Worm (Caenorhabditis elegans) whole organism, young adult: ENCODE measurements around the gene W08G11.5.

Source experiments
- F37B4.10 ChIP-seq: fragments of 200-800 bp; sonication (Bioruptor generic); IDR thresholded peaks from 2 replicates; pipeline ENCODE4 v1.3.6; 2022; ENCODE audit warnings: missing genetic modification characterization, missing compliant biosample characterization
- F39B2.1 ChIP-seq: fragments of 200-800 bp; sonication (Bioruptor generic); IDR thresholded peaks from 2 replicates; pipeline ENCODE4 v1.3.6; 2022; ENCODE audit warnings: missing genetic modification reagents, missing genetic modification characterization, missing compliant biosample characterization
- F49E8.2 ChIP-seq: sonication (generic microtip); optimal IDR thresholded peaks from 3 replicates; lab custom pipeline; 2017; ENCODE audit warnings: missing genetic modification characterization, mild to moderate bottlenecking, missing compliant biosample characterization, antibody characterized with exemption, moderate library complexity; ENCODE audit not compliant: insufficient read depth
- T26A5.8 ChIP-seq: sonication (generic microtip); optimal IDR thresholded peaks from 2 replicates; lab custom pipeline; 2016; ENCODE audit warnings: missing genetic modification characterization, missing compliant biosample characterization
- Y53G8AR.9 ChIP-seq: fragments of 200-800 bp; sonication (Bioruptor generic); conservative IDR thresholded peaks from 2 replicates; pipeline ENCODE4 v1.3.6; 2022; ENCODE audit warnings: missing genetic modification reagents, missing genetic modification characterization, missing compliant biosample characterization
- Y56A3A.18 ChIP-seq: fragments of 200-800 bp; sonication (Bioruptor generic); IDR thresholded peaks from 2 replicates; pipeline ENCODE4 v1.3.6; 2022; ENCODE audit warnings: missing genetic modification reagents, missing genetic modification characterization, missing compliant biosample characterization
- ZK185.1 ChIP-seq: sonication (generic microtip); optimal IDR thresholded peaks from 2 replicates; lab custom pipeline; 2016; ENCODE audit warnings: mild to moderate bottlenecking, missing genetic modification characterization, missing compliant biosample characterization; ENCODE audit not compliant: poor library complexity, severe bottlenecking
- akir-1 ChIP-seq: fragments of 200-800 bp; sonication (Bioruptor generic); optimal IDR thresholded peaks from 2 replicates; lab custom pipeline; 2018; ENCODE audit warnings: mild to moderate bottlenecking, missing genetic modification characterization, moderate library complexity, missing compliant biosample characterization
- aptf-3 ChIP-seq: fragments of 200-800 bp; sonication (Bioruptor generic); IDR thresholded peaks from 2 replicates; pipeline ENCODE4 v1.3.6; 2022; ENCODE audit warnings: missing genetic modification characterization, missing compliant biosample characterization
- atf-7 ChIP-seq: sonication (generic microtip); optimal IDR thresholded peaks from 2 replicates; lab custom pipeline; 2017; ENCODE audit warnings: mild to moderate bottlenecking, missing genetic modification characterization, missing compliant biosample characterization
- attf-5 ChIP-seq: fragments of 200-800 bp; sonication (Bioruptor generic); optimal IDR thresholded peaks from 2 replicates; lab custom pipeline; 2018; ENCODE audit warnings: mild to moderate bottlenecking, missing genetic modification characterization, missing compliant biosample characterization
- cebp-2 ChIP-seq: fragments of 200-800 bp; sonication (Bioruptor generic); IDR thresholded peaks from 2 replicates; pipeline ENCODE4 v1.3.6; 2022; ENCODE audit warnings: missing genetic modification characterization, missing compliant biosample characterization
- ceh-58 ChIP-seq: fragments of 200-800 bp; sonication (Bioruptor generic); IDR thresholded peaks from 2 replicates; pipeline ENCODE4 v1.3.6; 2022; ENCODE audit warnings: missing genetic modification characterization, missing compliant biosample characterization
- ceh-79 ChIP-seq: sonication (generic microtip); optimal IDR thresholded peaks from 2 replicates; lab custom pipeline; 2017; ENCODE audit warnings: mild to moderate bottlenecking, missing genetic modification characterization, missing compliant biosample characterization
- ceh-91 ChIP-seq: fragments of 200-800 bp; sonication (Bioruptor generic); IDR thresholded peaks from 2 replicates; pipeline ENCODE4 v1.3.6; 2022; ENCODE audit warnings: missing genetic modification reagents, missing genetic modification characterization, missing compliant biosample characterization
- dox-1 ChIP-seq: fragments of 200-800 bp; sonication (Bioruptor generic); IDR thresholded peaks from 2 replicates; pipeline ENCODE4 v1.3.6; 2022; ENCODE audit warnings: missing genetic modification reagents, missing genetic modification characterization, missing compliant biosample characterization
- egl-44 ChIP-seq: fragments of 200-800 bp; sonication (Bioruptor generic); IDR thresholded peaks from 2 replicates; pipeline ENCODE4 v1.3.6; 2022; ENCODE audit warnings: missing genetic modification reagents, missing genetic modification characterization, missing compliant biosample characterization
- egrh-3 ChIP-seq: fragments of 200-800 bp; sonication (Bioruptor generic); IDR thresholded peaks from 2 replicates; pipeline ENCODE4 v1.3.6; 2022; ENCODE audit warnings: missing genetic modification reagents, missing genetic modification characterization, missing compliant biosample characterization
- gei-17 ChIP-seq: fragments of 200-800 bp; sonication (Bioruptor generic); optimal IDR thresholded peaks from 2 replicates; lab custom pipeline; 2018; ENCODE audit warnings: mild to moderate bottlenecking, missing genetic modification characterization, missing compliant biosample characterization
- him-1 ChIP-seq: sonication (generic microtip); optimal IDR thresholded peaks from 2 replicates; lab custom pipeline; 2016; ENCODE audit warnings: missing genotype, missing genetic modification reagents, missing genetic modification characterization, missing compliant biosample characterization
- hlh-12 ChIP-seq: sonication (generic microtip); optimal IDR thresholded peaks from 2 replicates; lab custom pipeline; 2016; ENCODE audit warnings: missing genetic modification characterization, missing compliant biosample characterization
- hlh-26 ChIP-seq: fragments of 200-800 bp; sonication (Bioruptor generic); conservative IDR thresholded peaks from 2 replicates; pipeline ENCODE4 v1.3.6; 2022; ENCODE audit warnings: missing genetic modification reagents, missing genetic modification characterization, missing compliant biosample characterization
- hsf-1 ChIP-seq: fragments of 200-800 bp; sonication (Bioruptor generic); IDR thresholded peaks from 2 replicates; pipeline ENCODE4 v1.3.6; 2022; ENCODE audit warnings: missing genetic modification reagents, missing genetic modification characterization, missing compliant biosample characterization
- let-526 ChIP-seq: fragments of 200-800 bp; sonication (Bioruptor generic); IDR thresholded peaks from 2 replicates; pipeline ENCODE4 v1.3.6; 2022; ENCODE audit warnings: missing genetic modification reagents, missing genetic modification characterization, missing compliant biosample characterization
- madf-10 ChIP-seq: sonication (generic microtip); optimal IDR thresholded peaks from 2 replicates; lab custom pipeline; 2016; ENCODE audit warnings: mild to moderate bottlenecking, missing genetic modification characterization, missing compliant biosample characterization
- nfyb-1 ChIP-seq: fragments of 200-800 bp; sonication (Bioruptor generic); IDR thresholded peaks from 2 replicates; pipeline ENCODE4 v1.3.6; 2022; ENCODE audit warnings: missing genetic modification reagents, missing genetic modification characterization, missing compliant biosample characterization
- nhr-179 ChIP-seq: sonication (generic microtip); optimal IDR thresholded peaks from 2 replicates; lab custom pipeline; 2016; ENCODE audit warnings: mild to moderate bottlenecking, missing genetic modification characterization, missing compliant biosample characterization
- nhr-27 ChIP-seq: fragments of 200-800 bp; sonication (Bioruptor generic); optimal IDR thresholded peaks from 2 replicates; lab custom pipeline; 2018; ENCODE audit warnings: mild to moderate bottlenecking, missing genetic modification characterization, moderate library complexity, missing compliant biosample characterization
- pha-4 ChIP-seq: fragments of 150-350 bp; sonication (generic microtip); optimal IDR thresholded peaks from 2 replicates; lab custom pipeline; 2014; ENCODE audit warnings: missing biosample characterization, missing genetic modification reagents, missing genetic modification characterization
- snpc-4 ChIP-seq, 5 experiments: fragments of 150-350 bp in 1 of 5; sonication (generic microtip) in 4 of 5; optimal IDR thresholded peaks; 2 replicates each; lab custom pipeline; 2014 to 2018; ENCODE audit warnings: missing genetic modification characterization in 5 of 5, missing biosample characterization in 3 of 5, antibody characterized with exemption in 2 of 5, mild to moderate bottlenecking in 2 of 5, missing compliant biosample characterization in 2 of 5, missing genotype in 2 of 5, moderate library complexity in 2 of 5, missing genetic modification reagents in 1 of 5
- sptf-2 ChIP-seq: fragments of 200-800 bp; sonication (Bioruptor generic); optimal IDR thresholded peaks from 2 replicates; lab custom pipeline; 2018; ENCODE audit warnings: mild to moderate bottlenecking, missing genetic modification characterization, missing compliant biosample characterization
- tbp1 ChIP-seq: fragments of 200-800 bp; sonication (Bioruptor generic); optimal IDR thresholded peaks from 2 replicates; lab custom pipeline; 2018; ENCODE audit warnings: mild to moderate bottlenecking, missing genetic modification characterization, missing compliant biosample characterization
- tbx-9 ChIP-seq: sonication (generic microtip); optimal IDR thresholded peaks from 2 replicates; lab custom pipeline; 2016; ENCODE audit warnings: borderline replicate concordance, missing genetic modification characterization, inconsistent platforms, missing compliant biosample characterization
- tlf-1 ChIP-seq: fragments of 200-800 bp; sonication (Bioruptor generic); optimal IDR thresholded peaks from 2 replicates; lab custom pipeline; 2018; ENCODE audit warnings: mild to moderate bottlenecking, missing genetic modification characterization, missing compliant biosample characterization
- unc-130 ChIP-seq: sonication (generic microtip); optimal IDR thresholded peaks from 2 replicates; lab custom pipeline; 2016; ENCODE audit warnings: missing genetic modification reagents, missing genetic modification characterization, missing compliant biosample characterization
- zfh-2 ChIP-seq: fragments of 200-800 bp; sonication (Bioruptor generic); conservative IDR thresholded peaks from 2 replicates; pipeline ENCODE4 v1.3.6; 2022; ENCODE audit warnings: missing genetic modification reagents, missing genetic modification characterization, missing compliant biosample characterization
- ztf-28 ChIP-seq: fragments of 200-800 bp; sonication (Bioruptor generic); IDR thresholded peaks from 2 replicates; pipeline ENCODE4 v1.3.6; 2022; ENCODE audit warnings: missing genetic modification reagents, missing genetic modification characterization, missing compliant biosample characterization

The W08G11.5 gene

ce11 chrV:16307253-16307652, 39.1 kb downstream of the W08G11.5 start, which contains the start of gene srxa-7:
Gene srxa-7, plus strand, starts transcription at chrV:16307553.
- no peak for TF ChIP-seq ZK185.1 (tag; lab: Kevin White, UChicago)
- no peak for TF ChIP-seq Y56A3A.18
- no peak for TF ChIP-seq Y53G8AR.9
- no peak for TF ChIP-seq egl-44
- TF ChIP-seq F39B2.1 (GFP tag; lab: Robert Waterston, UW): no peak
- no peak for TF ChIP-seq atf-7 (tag; lab: Kevin White, UChicago)
- no peak for TF ChIP-seq egrh-3
- no peak for TF ChIP-seq gei-17 (GFP tag; lab: Kevin White, UChicago)
- no peak for TF ChIP-seq ceh-91
- no peak for TF ChIP-seq unc-130 (GFP tag; lab: Kevin White, UChicago)
- no peak for TF ChIP-seq hlh-12 (tag; lab: Kevin White, UChicago)
- no peak for TF ChIP-seq tbx-9
- TF ChIP-seq hlh-26 (GFP tag; lab: Robert Waterston, UW): no peak
- TF ChIP-seq T26A5.8 (tag; lab: Kevin White, UChicago): no peak
- no peak for TF ChIP-seq nhr-27 (tag; lab: Kevin White, UChicago)
- no peak for TF ChIP-seq aptf-3
- no peak for TF ChIP-seq nfyb-1 (GFP tag; lab: Robert Waterston, UW)
- TF ChIP-seq him-1 (tag; lab: Kevin White, UChicago): no peak
- TF ChIP-seq tbp1 (GFP tag; lab: Kevin White, UChicago): no peak
- TF ChIP-seq, all 124 proteins: peak for 0

- TF ChIP-seq ceh-79: no peak
- no peak for TF ChIP-seq snpc-4 (GFP tag; optimal IDR thresholded peaks at IDR 0.05; lab: Kevin White, UChicago)
- TF ChIP-seq snpc-4 (tag; optimal IDR thresholded peaks at IDR 0.05; lab: Kevin White, UChicago): peak in 2 of 4 experiments; percentile 14 to 41
Measured at ce11 chrV:16302439-16302838, 43.9 kb downstream of the W08G11.5 start, which contains the start of the genes C31A11.13 and oac-6. Gene C31A11.13, minus strand, starts transcription at chrV:16302551. Gene oac-6, plus strand, starts transcription at chrV:16302717.

- TF ChIP-seq let-526 (GFP tag; lab: Robert Waterston, UW): no peak
- no peak for TF ChIP-seq ztf-28 (GFP tag; lab: Robert Waterston, UW)
- TF ChIP-seq pha-4 (tag; lab: Kevin White, UChicago): no peak
- no peak for TF ChIP-seq attf-5 (GFP tag; lab: Kevin White, UChicago)
- no peak for TF ChIP-seq F49E8.2 (tag; lab: Kevin White, UChicago)
- no peak for TF ChIP-seq F37B4.10 (GFP tag; lab: Robert Waterston, UW)
- no peak for TF ChIP-seq cebp-2 (GFP tag; lab: Robert Waterston, UW)
- no peak for TF ChIP-seq zfh-2 (GFP tag; lab: Robert Waterston, UW)
- TF ChIP-seq ZK185.1 (tag; lab: Kevin White, UChicago): no peak
- TF ChIP-seq sptf-2 (GFP tag; lab: Kevin White, UChicago): no peak
- TF ChIP-seq Y56A3A.18: no peak
- TF ChIP-seq tlf-1 (GFP tag; lab: Kevin White, UChicago): no peak
- no peak for TF ChIP-seq hsf-1 (GFP tag; lab: Robert Waterston, UW)
- TF ChIP-seq ceh-58 (GFP tag; lab: Robert Waterston, UW): no peak
Measured at ce11 chrV:16300276-16300675, 46.0 kb downstream of the W08G11.5 start, which contains the start of gene srbc-82. Gene srbc-82, plus strand, starts transcription at chrV:16300576.

- no peak for TF ChIP-seq nhr-179 (tag; lab: Kevin White, UChicago)
- no peak for TF ChIP-seq akir-1 (GFP tag; lab: Kevin White, UChicago)
- no peak for TF ChIP-seq dox-1 (GFP tag; lab: Robert Waterston, UW)
- TF ChIP-seq madf-10 (tag; lab: Kevin White, UChicago): peak; percentile 97
- TF ChIP-seq tlf-1 (GFP tag; lab: Kevin White, UChicago): no peak
Measured at ce11 chrV:16299834-16300233, 46.5 kb downstream of the W08G11.5 start.
